Fruit fly (Drosophila melanogaster): ENCODE measurements around the gene Lkb1.

The Lkb1 gene

dm6 chr3R:13676137-13677086 lies at the start of gene Lkb1, which contains the start of gene CG9588:
Lkb1 (plus strand) TSS chr3R:13676549.
CG9588 (minus strand) TSS chr3R:13676681.
- no peak for TF ChIP-seq CG17801 (GFP tag; optimal IDR thresholded peaks at IDR 0.05; ENCODE audit: partially characterized antibody)

- TF ChIP-seq CG17801 (GFP tag; optimal IDR thresholded peaks at IDR 0.05; ENCODE audit: partially characterized antibody): no peak
These were observed 44.7 kb upstream of the Lkb1 start, which contains the start of gene CG10841 for dm6 chr3R:13631642-13632041. CG10841 (plus strand) TSS chr3R:13631942.

dm6 chr3R:13644778-13645660 lies 31.3 kb upstream of the Lkb1 start:
- TF ChIP-seq CG17801 (GFP tag; optimal IDR thresholded peaks at IDR 0.05; ENCODE audit: partially characterized antibody): peak; percentile 43

- peak; percentile 70 for TF ChIP-seq CG17801 (GFP tag; optimal IDR thresholded peaks at IDR 0.05; ENCODE audit: partially characterized antibody)
These were observed 30.4 kb upstream of the Lkb1 start, which contains the start of gene sqd for dm6 chr3R:13645874-13646370. sqd (minus strand) TSS chr3R:13646304.

- peak; percentile 64 for TF ChIP-seq CG17801 (GFP tag; optimal IDR thresholded peaks at IDR 0.05; ENCODE audit: partially characterized antibody)
These were observed 29.4 kb upstream of the Lkb1 start, which contains the start of gene rin for dm6 chr3R:13646729-13647633. rin (plus strand) TSS chr3R:13647004.

- TF ChIP-seq CG17801 (GFP tag; optimal IDR thresholded peaks at IDR 0.05; ENCODE audit: partially characterized antibody): no peak
These were observed 28.4 kb upstream of the Lkb1 start for dm6 chr3R:13647734-13648541.

dm6 chr3R:13656294-13656693 lies 20.1 kb upstream of the Lkb1 start, which contains the start of gene Rbp4:
Rbp4 (minus strand) TSS chr3R:13656394.
- TF ChIP-seq CG17801 (GFP tag; optimal IDR thresholded peaks at IDR 0.05; ENCODE audit: partially characterized antibody): no peak

- TF ChIP-seq CG17801 (GFP tag; optimal IDR thresholded peaks at IDR 0.05; ENCODE audit: partially characterized antibody): peak; percentile 51
These were observed 16.2 kb upstream of the Lkb1 start, which contains the start of gene Hrb87F for dm6 chr3R:13659865-13660738. Hrb87F (minus strand) TSS chr3R:13660531.

- TF ChIP-seq CG17801 (GFP tag; optimal IDR thresholded peaks at IDR 0.05; ENCODE audit: partially characterized antibody): peak; percentile 88
These were observed 15.3 kb upstream of the Lkb1 start, which contains the start of gene B52 for dm6 chr3R:13660924-13661659. B52 (plus strand) TSS chr3R:13661311.

dm6 chr3R:13662149-13662548 lies 14.2 kb upstream of the Lkb1 start:
- no peak for TF ChIP-seq CG17801 (GFP tag; optimal IDR thresholded peaks at IDR 0.05; ENCODE audit: partially characterized antibody)

dm6 chr3R:13665992-13666391 lies 10.4 kb upstream of the Lkb1 start:
- TF ChIP-seq CG17801 (GFP tag; optimal IDR thresholded peaks at IDR 0.05; ENCODE audit: partially characterized antibody): no peak

Measured in ovary, adult (tissue).